Worm (Caenorhabditis elegans): ENCODE measurements around the gene osm-7.

DNA sequence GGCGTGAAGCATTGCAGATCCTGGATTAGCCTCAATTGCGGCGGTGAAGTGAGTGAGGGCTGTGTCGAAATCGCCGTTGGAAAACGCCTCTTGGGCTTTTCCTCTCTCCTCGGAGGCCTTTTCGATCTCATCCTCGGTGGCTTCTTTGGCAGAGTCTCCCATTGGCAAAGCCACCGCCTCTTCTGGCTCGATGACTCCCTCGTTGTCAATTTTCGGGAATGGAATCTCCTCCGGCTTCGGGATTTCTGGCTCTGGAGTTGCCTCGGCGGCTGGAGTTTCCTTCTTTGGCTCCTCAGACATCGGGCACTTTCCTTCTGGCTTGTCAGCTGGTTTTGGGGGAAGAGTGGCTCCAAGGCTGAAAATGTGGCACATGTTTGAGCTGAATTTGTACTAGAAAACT lies 45.7 kb downstream of the osm-7 start:
- TF ChIP-seq ceh-79 (tag; optimal IDR thresholded peaks at IDR 0.05), result no peak
- no peak for TF ChIP-seq lsy-27 (tag; optimal IDR thresholded peaks at IDR 0.05; ENCODE audit: borderline replicate concordance, insufficient read depth)
- TF ChIP-seq tlf-1 (GFP tag; optimal IDR thresholded peaks at IDR 0.05), result no peak
